Worm (Caenorhabditis elegans): Measurements from ENCODE around the gene str-159.

str-159 gene

DNA sequence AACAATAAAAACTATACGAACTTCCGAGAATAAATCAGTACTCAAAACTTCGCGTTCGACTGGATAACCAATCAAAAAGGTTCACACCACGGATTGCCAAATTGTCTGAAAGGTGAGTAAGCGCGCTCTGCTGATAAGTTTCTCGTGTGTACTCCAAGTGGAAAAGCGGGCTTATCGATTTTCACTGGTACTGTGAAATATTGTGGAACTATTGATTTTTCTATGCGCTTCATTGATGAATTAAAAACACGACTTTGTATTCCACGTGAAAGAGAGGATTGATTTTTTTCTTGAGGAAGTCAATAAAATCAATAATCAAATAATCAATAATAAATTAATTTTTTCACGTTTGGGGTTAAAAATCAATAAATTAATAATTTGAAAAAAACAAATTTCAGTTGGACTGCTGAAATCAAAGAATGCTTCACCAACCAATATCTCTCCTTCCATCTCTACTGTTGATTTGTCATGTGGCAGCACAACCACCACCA, 3.4 kb upstream of the str-159 start, which contains the start of gene T08B6.4:
TSS of gene T08B6.4 (plus strand) at position 51 of the 491 bp plus-strand sequence.
- TF ChIP-seq W03F9.2 (tag; optimal IDR thresholded peaks at IDR 0.05) (no peak), dao-5 (tag; optimal IDR thresholded peaks at IDR 0.05) (no peak), him-1 (tag; optimal IDR thresholded peaks at IDR 0.05) (no peak)

DNA sequence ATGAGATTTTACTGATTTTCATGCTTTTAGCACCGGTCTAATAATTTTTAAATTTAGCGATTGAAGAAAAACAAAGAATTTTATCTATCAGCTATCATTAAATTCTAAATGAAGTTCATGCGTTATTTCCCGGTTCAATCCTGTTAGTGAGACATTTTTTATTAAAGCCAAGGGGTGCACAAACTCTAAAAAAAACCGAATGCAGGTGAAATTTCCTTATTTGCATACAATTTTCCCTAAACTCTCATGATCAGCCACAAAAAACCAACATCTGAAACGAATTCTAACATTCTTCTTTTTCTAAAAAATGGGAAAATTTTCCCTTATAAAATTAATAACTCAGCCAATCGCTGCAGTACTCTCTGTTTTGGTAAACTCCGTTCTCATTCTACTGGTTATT, 4.0 kb downstream of the str-159 start, which contains the start of gene str-156:
TSS of gene str-156 (plus strand) at position 301 of the 400 bp plus-strand sequence.
- TF ChIP-seq him-1 (tag; optimal IDR thresholded peaks at IDR 0.05) (no peak), dao-5 (tag; optimal IDR thresholded peaks at IDR 0.05) (no peak), W03F9.2 (tag; optimal IDR thresholded peaks at IDR 0.05) (no peak)

DNA sequence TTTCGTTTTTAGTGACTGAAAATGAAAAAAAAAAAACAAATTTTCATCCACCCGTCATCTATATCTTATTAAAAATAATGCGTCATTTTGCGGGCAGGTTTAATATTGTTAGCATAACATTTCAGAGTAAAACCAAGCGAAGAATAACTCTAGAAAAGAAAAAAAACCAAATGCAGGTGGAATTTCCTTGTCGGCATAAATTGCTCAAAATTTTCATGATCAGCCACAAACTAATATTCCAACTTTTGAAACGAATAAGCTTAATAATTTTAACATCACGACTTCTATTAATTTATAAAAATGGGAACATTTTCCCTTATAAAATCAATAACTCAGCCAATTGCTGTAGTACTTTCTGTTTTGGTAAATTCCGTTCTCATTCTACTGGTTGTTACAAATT, 6.5 kb downstream of the str-159 start, which contains the start of gene str-155:
TSS of gene str-155 (plus strand) at position 301 of the 400 bp plus-strand sequence.
- TF ChIP-seq W03F9.2 (tag; optimal IDR thresholded peaks at IDR 0.05) = no peak
- no peak for TF ChIP-seq dao-5 (tag; optimal IDR thresholded peaks at IDR 0.05)
- no peak for TF ChIP-seq him-1 (tag; optimal IDR thresholded peaks at IDR 0.05)

DNA sequence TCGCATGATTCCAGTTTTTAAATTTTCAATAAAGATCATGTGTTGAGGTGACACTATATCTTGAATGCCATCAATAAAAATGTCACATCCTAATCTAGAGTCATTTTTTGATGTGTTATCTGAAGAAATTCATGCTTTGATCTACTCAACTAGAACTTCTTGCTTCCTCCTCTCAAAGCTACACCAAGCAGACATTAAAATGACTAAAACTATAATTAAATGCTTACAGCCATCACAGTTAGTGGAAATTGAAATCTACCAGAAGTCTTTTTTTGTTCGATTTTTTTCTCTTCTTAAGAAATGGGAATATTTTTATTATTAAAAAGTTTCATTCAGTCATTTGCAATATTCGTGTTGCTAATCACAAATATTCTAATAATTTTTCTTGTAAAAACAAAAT, 8.6 kb downstream of the str-159 start, which contains the start of gene str-158:
TSS of gene str-158 (plus strand) at position 301 of the 400 bp plus-strand sequence.
- TF ChIP-seq him-1 (tag; optimal IDR thresholded peaks at IDR 0.05) (no peak), W03F9.2 (tag; optimal IDR thresholded peaks at IDR 0.05) (no peak), dao-5 (tag; optimal IDR thresholded peaks at IDR 0.05) (no peak)

DNA sequence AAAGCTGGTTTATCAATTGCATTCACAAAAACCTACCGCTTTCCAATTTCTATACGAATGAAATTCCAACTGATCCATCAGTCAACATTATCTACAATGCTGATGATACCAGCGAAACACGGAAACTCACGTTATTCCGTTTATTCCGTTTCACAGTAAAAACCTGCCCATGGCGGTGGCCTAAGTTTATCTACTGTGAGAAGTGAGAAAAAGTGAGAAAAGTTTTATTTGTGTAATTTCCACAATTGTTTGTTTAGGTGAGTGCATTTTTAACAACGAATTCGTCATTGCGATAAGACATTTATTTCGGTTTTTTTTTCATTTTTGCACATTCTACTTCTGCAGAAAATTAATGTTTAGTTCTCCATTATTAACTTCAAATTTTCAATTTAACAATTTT, 20.9 kb downstream of the str-159 start, which contains the start of gene Y9C9A.8:
TSS of gene Y9C9A.8 (plus strand) at position 301 of the 400 bp plus-strand sequence.
- no peak for TF ChIP-seq him-1 (tag; optimal IDR thresholded peaks at IDR 0.05)
- no peak for TF ChIP-seq W03F9.2 (tag; optimal IDR thresholded peaks at IDR 0.05)
- TF ChIP-seq dao-5 (tag; optimal IDR thresholded peaks at IDR 0.05) = no peak

DNA sequence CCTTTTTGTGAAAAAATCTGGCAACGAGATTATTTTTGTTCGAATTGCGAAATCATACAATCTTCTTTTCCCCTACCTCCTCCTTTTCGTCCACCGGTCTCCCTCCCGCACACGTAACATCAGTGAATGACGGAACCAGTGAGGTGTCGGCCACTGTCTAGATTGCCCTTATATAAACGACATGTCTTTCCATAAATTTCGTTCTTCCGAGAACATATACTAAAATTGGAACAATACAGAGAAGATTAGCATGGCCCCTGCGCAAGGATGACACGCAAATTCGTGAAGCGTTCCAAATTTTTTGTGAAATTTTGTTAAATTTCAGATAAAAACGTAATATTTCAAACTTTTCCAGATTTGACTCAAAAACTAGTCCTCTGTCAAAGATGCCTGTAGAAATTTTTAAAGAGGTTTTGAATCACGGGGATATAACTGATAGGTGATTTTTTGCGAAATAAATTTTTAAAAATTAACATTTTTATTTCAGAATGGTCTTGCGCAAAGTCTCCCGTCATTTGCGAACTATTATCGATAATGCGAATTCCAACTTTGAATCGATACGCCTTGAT, 21.7 kb downstream of the str-159 start:
- no peak for TF ChIP-seq him-1 (tag; optimal IDR thresholded peaks at IDR 0.05)
- no peak for TF ChIP-seq W03F9.2 (tag; optimal IDR thresholded peaks at IDR 0.05)
- TF ChIP-seq dao-5 (tag; optimal IDR thresholded peaks at IDR 0.05) = no peak

DNA sequence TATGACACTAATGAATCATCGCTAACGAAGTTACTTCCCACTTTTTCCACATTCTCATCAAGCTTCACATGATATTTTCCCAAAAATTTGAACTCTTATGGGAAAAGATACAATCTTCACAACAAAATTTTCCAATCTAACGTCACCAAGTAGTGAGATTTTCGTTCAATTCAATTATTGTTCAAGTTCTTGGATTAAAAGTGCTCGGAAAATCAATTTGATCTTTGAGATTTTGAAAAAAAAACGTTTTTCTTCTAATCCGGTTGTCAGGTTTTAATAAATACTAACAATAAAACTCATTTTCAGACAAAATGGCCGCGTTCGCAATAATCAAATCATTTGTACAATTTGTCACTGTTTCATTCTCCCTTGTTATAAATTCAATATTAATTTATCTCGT, 25.0 kb downstream of the str-159 start, which contains the start of gene str-153:
TSS of gene str-153 (plus strand) at position 301 of the 400 bp plus-strand sequence.
- TF ChIP-seq W03F9.2 (tag; optimal IDR thresholded peaks at IDR 0.05) (no peak), dao-5 (tag; optimal IDR thresholded peaks at IDR 0.05) (no peak), him-1 (tag; optimal IDR thresholded peaks at IDR 0.05) (no peak)

DNA sequence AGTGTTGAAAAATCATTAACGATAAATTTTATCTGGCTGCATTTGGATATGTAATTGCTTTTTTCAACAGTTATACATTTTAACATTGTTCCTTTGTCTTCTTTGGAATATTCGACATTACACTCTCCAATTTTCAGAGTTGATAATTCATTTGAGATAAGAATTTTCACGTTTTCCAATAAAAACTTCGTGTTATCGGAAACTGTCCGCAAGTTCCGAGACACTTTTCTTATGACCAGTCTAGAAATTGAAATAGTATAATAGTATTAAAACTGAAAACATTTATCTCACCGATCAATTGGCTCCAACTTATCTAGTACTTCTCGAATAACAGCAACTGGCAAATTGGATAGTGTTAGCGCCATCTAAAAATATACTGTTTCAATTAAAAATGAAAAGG, 28.5 kb downstream of the str-159 start, which contains the start of gene fbxa-86:
TSS of gene fbxa-86 (minus strand) at position 367 of the 400 bp plus-strand sequence.
- TF ChIP-seq W03F9.2 (tag; optimal IDR thresholded peaks at IDR 0.05) = no peak
- TF ChIP-seq dao-5 (tag; optimal IDR thresholded peaks at IDR 0.05) = no peak
- TF ChIP-seq him-1 (tag; optimal IDR thresholded peaks at IDR 0.05) = no peak

DNA sequence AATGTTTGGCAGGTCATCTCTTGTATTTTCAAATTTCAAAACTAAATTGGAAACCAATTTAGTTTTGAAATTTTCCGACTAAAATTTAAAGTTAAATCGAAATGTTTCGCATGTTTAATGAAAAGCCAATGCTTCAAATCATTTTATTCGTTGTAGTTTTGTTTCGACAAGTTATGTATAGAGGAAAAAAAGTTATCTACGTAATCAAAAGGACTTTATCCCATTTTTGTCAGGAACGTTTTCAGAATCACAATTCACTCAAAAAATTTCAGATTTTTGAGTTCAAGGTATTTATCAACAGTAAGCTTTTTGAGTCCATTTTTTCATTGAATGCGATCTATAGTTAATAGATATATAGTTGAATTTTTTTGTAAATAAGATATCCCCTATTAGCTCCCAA, 29.5 kb downstream of the str-159 start, which contains the start of gene str-168:
TSS of gene str-168 (plus strand) at position 301 of the 400 bp plus-strand sequence.
- TF ChIP-seq him-1 (tag; optimal IDR thresholded peaks at IDR 0.05) (no peak), W03F9.2 (tag; optimal IDR thresholded peaks at IDR 0.05) (no peak), dao-5 (tag; optimal IDR thresholded peaks at IDR 0.05) (no peak)

DNA sequence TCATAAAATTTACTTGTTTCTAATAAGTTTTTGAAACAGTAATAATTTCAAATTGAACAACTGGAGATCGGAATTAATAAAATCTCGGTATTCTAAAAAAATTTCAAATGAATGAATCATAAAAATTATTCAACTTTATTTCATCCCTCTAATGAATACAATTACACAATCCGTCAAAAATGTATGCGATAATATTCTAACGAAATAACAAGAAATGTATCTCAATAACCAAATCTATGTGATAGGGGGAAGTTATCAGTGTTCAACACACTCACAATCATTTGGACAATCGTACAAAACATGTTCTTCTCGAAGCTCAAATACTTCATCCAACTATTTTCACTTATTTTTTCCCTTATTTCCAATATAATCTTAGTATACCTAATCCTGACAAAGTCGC, 32.5 kb downstream of the str-159 start, which contains the start of gene Y9C9A.5:
TSS of gene Y9C9A.5 (plus strand) at position 301 of the 400 bp plus-strand sequence.
- TF ChIP-seq him-1 (tag; optimal IDR thresholded peaks at IDR 0.05) (no peak), dao-5 (tag; optimal IDR thresholded peaks at IDR 0.05) (no peak), W03F9.2 (tag; optimal IDR thresholded peaks at IDR 0.05) (no peak)

DNA sequence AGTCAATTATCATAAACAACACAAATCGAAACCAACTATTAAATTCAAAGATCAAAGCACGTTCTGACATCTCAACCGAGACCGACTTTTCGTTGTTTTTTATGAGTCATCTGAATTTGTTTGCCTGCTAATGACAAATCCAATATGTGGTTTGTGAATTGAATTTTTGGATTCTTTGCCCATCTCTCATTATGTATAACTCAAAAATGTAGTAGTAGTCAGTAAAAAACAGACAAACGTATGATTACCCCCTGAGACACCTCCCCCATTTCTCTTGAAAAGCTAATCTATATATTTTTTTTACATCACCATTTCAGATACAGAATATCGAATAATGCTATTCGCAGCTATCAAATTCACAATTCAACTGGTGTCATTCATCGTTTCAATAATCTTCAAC, 36.6 kb downstream of the str-159 start, which contains the start of gene str-169:
TSS of gene str-169 (plus strand) at position 301 of the 400 bp plus-strand sequence.
- TF ChIP-seq dao-5 (tag; optimal IDR thresholded peaks at IDR 0.05) (no peak), him-1 (tag; optimal IDR thresholded peaks at IDR 0.05) (no peak), W03F9.2 (tag; optimal IDR thresholded peaks at IDR 0.05) (no peak)

DNA sequence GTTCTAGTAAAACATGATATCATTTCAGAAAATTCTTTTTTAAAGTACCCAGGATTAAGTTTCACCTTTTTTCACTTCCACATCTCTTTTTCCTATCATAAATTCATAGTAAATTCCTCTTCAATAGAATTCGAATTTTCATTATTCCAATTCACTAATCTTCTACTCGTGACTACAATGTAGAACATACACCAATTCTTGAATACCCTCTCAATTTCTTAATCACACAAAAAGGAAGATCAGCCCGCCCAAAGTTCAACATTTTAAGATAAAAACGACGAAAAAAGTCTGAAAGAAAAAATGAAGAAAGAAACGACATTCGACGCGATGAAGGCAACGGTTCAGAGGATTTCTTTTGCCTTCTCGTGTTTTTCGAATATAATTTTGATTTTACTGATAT, 44.7 kb downstream of the str-159 start, which contains the start of gene str-163:
TSS of gene str-163 (plus strand) at position 301 of the 400 bp plus-strand sequence.
- TF ChIP-seq dao-5 (tag; optimal IDR thresholded peaks at IDR 0.05) (no peak), W03F9.2 (tag; optimal IDR thresholded peaks at IDR 0.05) (no peak), him-1 (tag; optimal IDR thresholded peaks at IDR 0.05) (no peak)
